Fruit fly (Drosophila melanogaster): ENCODE results near the gene CG17475.

CG17475 gene

DNA sequence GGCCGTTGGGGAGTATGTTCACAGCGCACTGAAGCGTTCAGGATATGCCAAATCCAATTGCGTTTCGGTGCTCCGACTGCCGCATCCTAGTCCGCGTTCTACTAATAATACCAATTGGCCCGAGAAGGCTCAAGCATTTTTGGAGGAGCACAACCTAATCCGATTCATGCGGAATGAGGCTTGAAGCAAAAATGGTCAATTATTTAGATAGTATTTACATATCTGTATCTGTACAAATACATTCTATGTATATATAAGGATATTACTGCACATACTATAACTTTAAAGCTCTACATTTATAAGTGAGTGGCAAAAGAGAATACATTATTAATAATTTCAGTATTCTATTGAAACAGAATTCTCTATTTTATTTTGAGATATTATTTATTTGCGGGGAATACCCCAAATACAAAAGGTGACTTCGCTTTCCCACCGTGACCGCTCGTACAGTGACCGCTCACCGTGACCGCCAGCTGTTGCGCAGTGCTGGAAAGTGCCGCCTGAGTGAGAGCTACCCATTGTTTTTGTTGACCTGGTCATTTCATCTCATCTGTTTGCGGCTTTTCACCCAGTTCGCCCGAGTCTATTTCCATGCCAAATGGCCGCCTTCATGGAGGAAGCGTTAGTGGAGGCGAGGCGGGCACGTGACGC, 21.3 kb upstream of the CG17475 start, which contains the start of gene CG5292 (continued):
- no peak for TF ChIP-seq CkIIα-i1 (GFP tag; IDR thresholded peaks at IDR 0.05)
- no peak for TF ChIP-seq CG7786 (GFP tag; optimal IDR thresholded peaks at IDR 0.05)
- TF ChIP-seq cas (GFP tag; IDR thresholded peaks at IDR 0.05), result peak; percentile 40; the same call in 1 of the 2 replicates
- no peak for TF ChIP-seq Eip74EF (GFP tag; optimal IDR thresholded peaks at IDR 0.05)
- TF ChIP-seq CG9215 (GFP tag; IDR thresholded peaks at IDR 0.05), result 0 out of 2 replicates have a peak, but pooled peaks have one; percentile 16
- no peak for TF ChIP-seq Hand (GFP tag; optimal IDR thresholded peaks at IDR 0.05)
- TF ChIP-seq Ssrp (tag; optimal IDR thresholded peaks at IDR 0.05), result no peak
- no peak for TF ChIP-seq CG12104 (GFP tag; optimal IDR thresholded peaks at IDR 0.05)
- TF ChIP-seq twi (tag; optimal IDR thresholded peaks at IDR 0.05), result no peak
- peak; percentile 80 for TF ChIP-seq CG32532 (GFP tag; IDR thresholded peaks at IDR 0.05)
- TF ChIP-seq CoRest (tag; optimal IDR thresholded peaks at IDR 0.05), result peak; percentile 73
- TF ChIP-seq HLHmδ (GFP tag; optimal IDR thresholded peaks at IDR 0.05), result no peak
- no peak for TF ChIP-seq CG12219 (GFP tag; optimal IDR thresholded peaks at IDR 0.05)
- TF ChIP-seq CG10654 (GFP tag; optimal IDR thresholded peaks at IDR 0.05), result no peak
- no peak for TF ChIP-seq zen (tag; optimal IDR thresholded peaks at IDR 0.05)
- TF ChIP-seq caup (GFP tag; optimal IDR thresholded peaks at IDR 0.05; ENCODE audit: severe bottlenecking), result peak; percentile 63
- TF ChIP-seq CG10267 (tag; optimal IDR thresholded peaks at IDR 0.05), result peak; percentile 85
- TF ChIP-seq Deaf1 (tag; optimal IDR thresholded peaks at IDR 0.05), result no peak
- peak; percentile 45 for TF ChIP-seq CG9817 (tag; optimal IDR thresholded peaks at IDR 0.05)
- TF ChIP-seq chm (GFP tag; IDR thresholded peaks at IDR 0.05), result 0 out of 2 replicates have a peak, but pooled peaks have one; percentile 8
- no peak for TF ChIP-seq dati (GFP tag; IDR thresholded peaks at IDR 0.05)
- TF ChIP-seq schlank (tag; optimal IDR thresholded peaks at IDR 0.05), result no peak
- 0 out of 2 replicates have a peak, but pooled peaks have one; percentile 36 for TF ChIP-seq Dref (GFP tag; IDR thresholded peaks at IDR 0.05)
- TF ChIP-seq CG4328 (GFP tag; optimal IDR thresholded peaks at IDR 0.05), result peak; percentile 51
- no peak for TF ChIP-seq CG17359 (tag; optimal IDR thresholded peaks at IDR 0.05)
- no peak for TF ChIP-seq z (GFP tag; IDR thresholded peaks at IDR 0.05)
- TF ChIP-seq gsb (GFP tag; IDR thresholded peaks at IDR 0.05), result no peak
- no peak; the same call in 2 of the 3 replicates for TF ChIP-seq sr (GFP tag; IDR thresholded peaks at IDR 0.05)
- TF ChIP-seq p53 (GFP tag; optimal IDR thresholded peaks at IDR 0.05), result no peak
- no peak for TF ChIP-seq Atf-2 (GFP tag; optimal IDR thresholded peaks at IDR 0.05)
- TF ChIP-seq CG18599 (GFP tag; optimal IDR thresholded peaks at IDR 0.05), result peak; percentile 59
- TF ChIP-seq bbx (GFP tag; IDR thresholded peaks at IDR 0.05; ENCODE audit: partially characterized antibody), result peak; percentile 62
- TF ChIP-seq NfI (GFP tag; optimal IDR thresholded peaks at IDR 0.05), result peak; percentile 55
- no peak for TF ChIP-seq pita (GFP tag; optimal IDR thresholded peaks at IDR 0.05)
- no peak for TF ChIP-seq CG7839 (tag; optimal IDR thresholded peaks at IDR 0.05)
- peak; percentile 49 for TF ChIP-seq zfh2 (GFP tag; optimal IDR thresholded peaks at IDR 0.05)
- TF ChIP-seq CG17385 (GFP tag; optimal IDR thresholded peaks at IDR 0.05), result no peak
- TF ChIP-seq Hsf (GFP tag; optimal IDR thresholded peaks at IDR 0.05), result peak; percentile 60
- peak; percentile 65 for TF ChIP-seq Ptx1 (GFP tag; IDR thresholded peaks at IDR 0.05)
- TF ChIP-seq BtbVII (GFP tag; optimal IDR thresholded peaks at IDR 0.05), result no peak
- TF ChIP-seq CG17612 (GFP tag; IDR thresholded peaks at IDR 0.05), result no peak
- peak; percentile 100 for TF ChIP-seq MBD-R2 (GFP tag; IDR thresholded peaks at IDR 0.05)
- TF ChIP-seq dan (GFP tag; IDR thresholded peaks at IDR 0.05), result no peak
- TF ChIP-seq CG16779 (GFP tag; IDR thresholded peaks at IDR 0.05), result no peak
- peak; percentile 35; the same call in 1 of the 2 replicates for TF ChIP-seq Adf1 (GFP tag; IDR thresholded peaks at IDR 0.05)
- TF ChIP-seq CG8281 (tag; optimal IDR thresholded peaks at IDR 0.05), result no peak
- no peak for TF ChIP-seq maf-S (GFP tag; optimal IDR thresholded peaks at IDR 0.05)
- no peak for TF ChIP-seq pum (GFP tag; optimal IDR thresholded peaks at IDR 0.05)
- TF ChIP-seq dm (GFP tag; optimal IDR thresholded peaks at IDR 0.05), result peak; percentile 78
- TF ChIP-seq Nf-YA (GFP tag; IDR thresholded peaks at IDR 0.05), result no peak
